Fruit fly (Drosophila melanogaster): ENCODE data around the gene HDAC6.

The HDAC6 gene

DNA sequence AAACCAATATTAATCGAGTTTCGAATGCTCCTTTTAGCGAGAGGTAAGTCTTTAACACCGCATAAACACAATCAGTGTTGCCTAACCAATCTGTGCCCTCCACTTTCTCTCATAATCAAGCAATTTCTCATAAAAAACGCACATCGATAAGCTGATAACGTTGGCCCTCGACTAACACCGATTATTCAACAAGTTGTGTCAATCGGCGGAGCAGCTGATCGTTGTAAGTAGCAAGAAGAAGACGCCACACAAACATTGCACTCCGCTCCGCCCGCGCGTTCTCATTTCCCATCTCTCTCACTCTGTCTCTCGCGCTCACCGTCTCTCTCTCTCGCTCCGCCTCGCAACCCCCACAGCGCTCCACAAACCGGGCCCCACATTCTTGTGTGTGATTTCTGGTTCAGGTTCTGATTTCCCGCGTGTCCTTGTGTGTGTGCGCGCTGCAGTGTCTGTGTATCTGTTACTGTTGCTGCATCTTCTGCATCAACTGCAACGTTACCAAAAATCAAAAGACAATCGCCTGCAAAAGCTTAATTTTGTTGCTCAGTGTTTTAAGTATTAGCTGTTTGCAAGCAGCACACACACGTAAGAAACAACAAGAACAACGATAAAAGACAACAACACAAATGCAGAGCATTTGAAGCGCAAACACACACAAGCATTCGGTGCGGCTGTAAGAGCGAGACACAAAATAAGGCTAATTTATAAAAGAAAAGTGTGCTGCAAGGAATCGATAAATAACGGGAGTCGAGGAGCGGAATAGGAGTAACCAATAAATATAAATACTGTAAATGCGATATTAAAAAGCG is at the start of gene HDAC6, which contains the start of gene CG9114:
HDAC6 (plus strand) TSS at position 245 of the 809 bp plus-strand sequence.
CG9114 (minus strand) TSS at position 89 of the 809 bp plus-strand sequence.
- peak; percentile 15 for TF ChIP-seq noc (tag; optimal IDR thresholded peaks at IDR 0.05)

DNA sequence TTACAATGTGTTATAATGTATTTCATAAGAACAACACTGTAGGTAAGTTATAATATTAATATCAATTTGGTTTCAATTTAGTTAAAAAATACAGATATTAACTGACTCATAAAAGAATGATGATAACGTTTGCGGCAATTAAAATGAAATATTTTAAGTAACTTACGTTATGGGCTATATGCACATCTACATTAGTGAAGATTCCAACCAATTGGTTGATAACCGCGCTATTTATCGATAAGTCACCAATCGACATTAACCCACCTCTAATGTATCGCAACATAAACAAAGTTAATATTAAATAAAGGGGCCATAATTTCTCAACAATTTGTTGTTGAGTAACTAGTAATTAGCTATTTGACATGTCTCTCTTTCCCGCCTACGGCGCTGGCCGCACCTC is 40.3 kb upstream of the HDAC6 start, which contains the start of gene CG5877:
CG5877 (plus strand) TSS at position 238 of the 400 bp plus-strand sequence.
- no peak for TF ChIP-seq noc (tag; optimal IDR thresholded peaks at IDR 0.05)

- peak; percentile 77 for TF ChIP-seq noc (tag; optimal IDR thresholded peaks at IDR 0.05)
These were observed 35.9 kb upstream of the HDAC6 start, which contains the start of gene gce for dm6 chrX:15296969-15297816. Gene gce (plus strand): TSS chrX:15297766.

- no peak for TF ChIP-seq noc (tag; optimal IDR thresholded peaks at IDR 0.05)
These were observed 35.2 kb upstream of the HDAC6 start for dm6 chrX:15297963-15298297.

- TF ChIP-seq noc (tag; optimal IDR thresholded peaks at IDR 0.05), result peak; percentile 99
These were observed 34.6 kb upstream of the HDAC6 start for dm6 chrX:15298298-15299069.

dm6 chrX:15299927-15300740 is 33.0 kb upstream of the HDAC6 start:
- no peak for TF ChIP-seq noc (tag; optimal IDR thresholded peaks at IDR 0.05)

DNA sequence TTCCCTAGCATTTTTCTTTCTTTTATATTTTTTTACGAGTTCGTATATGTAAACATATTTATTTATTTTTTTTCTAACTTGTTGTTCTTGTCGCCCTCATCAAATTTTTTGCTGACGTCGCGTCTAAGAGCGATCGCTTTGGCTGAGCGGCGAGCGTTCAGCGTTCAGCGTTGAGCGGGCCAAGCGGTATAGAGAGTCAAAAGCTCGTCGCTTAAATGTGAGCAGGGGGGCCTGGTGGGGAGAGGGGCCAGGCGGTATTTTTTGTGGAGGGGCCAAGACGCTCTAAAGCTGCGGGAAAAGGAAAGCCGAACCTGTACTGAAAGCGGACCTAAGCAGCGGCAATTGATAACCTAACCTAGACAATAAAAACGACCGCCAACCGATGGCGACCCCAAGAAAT is 31.9 kb upstream of the HDAC6 start:
- TF ChIP-seq noc (tag; optimal IDR thresholded peaks at IDR 0.05), result no peak

dm6 chrX:15303176-15304115 is 29.7 kb upstream of the HDAC6 start:
- no peak for TF ChIP-seq noc (tag; optimal IDR thresholded peaks at IDR 0.05)

dm6 chrX:15304211-15304610 is 28.9 kb upstream of the HDAC6 start:
- peak; percentile 5 for TF ChIP-seq noc (tag; optimal IDR thresholded peaks at IDR 0.05)

dm6 chrX:15305975-15306909 is 26.9 kb upstream of the HDAC6 start:
- no peak for TF ChIP-seq noc (tag; optimal IDR thresholded peaks at IDR 0.05)

- TF ChIP-seq noc (tag; optimal IDR thresholded peaks at IDR 0.05), result no peak
These were observed 25.5 kb upstream of the HDAC6 start for dm6 chrX:15307485-15308138.

DNA sequence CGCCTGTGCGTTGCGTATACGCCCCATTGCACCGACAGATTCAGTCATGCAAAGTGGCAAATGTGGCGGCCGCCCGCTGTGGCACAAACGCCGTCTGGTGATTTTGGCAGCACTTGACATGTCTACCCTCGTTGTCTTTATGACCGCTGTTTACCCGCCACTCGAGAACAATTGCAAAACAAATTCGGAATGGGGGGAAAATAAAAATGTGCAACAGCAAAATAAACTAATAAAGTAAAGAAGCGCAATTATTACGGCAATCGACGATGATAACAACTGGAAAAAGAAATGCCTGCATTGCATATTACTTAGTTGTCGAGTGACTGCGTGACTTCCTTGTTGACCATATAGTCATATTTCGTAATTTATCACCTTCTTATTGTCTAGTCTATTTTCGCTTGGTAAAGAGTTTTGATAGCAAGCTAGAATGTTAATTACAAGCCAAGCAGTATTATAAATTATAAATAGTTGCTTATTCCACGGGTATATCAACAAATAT is 24.6 kb upstream of the HDAC6 start:
- no peak for TF ChIP-seq noc (tag; optimal IDR thresholded peaks at IDR 0.05)

All from whole organism, larva.